Fruit fly (Drosophila melanogaster) whole organism, prepupa: Measurements from ENCODE around the gene eIF3e.

Source experiments
- CG10631 ChIP-seq: fragments of 200-800 bp; sonication (Bioruptor generic); optimal IDR thresholded peaks from 2 replicates; lab custom pipeline; 2016; ENCODE audit warnings: missing biosample characterization, missing genetic modification characterization
- CG11902 ChIP-seq: fragments of 200-800 bp; sonication (Bioruptor generic); optimal IDR thresholded peaks from 3 replicates; lab custom pipeline; 2016; ENCODE audit warnings: missing biosample characterization, missing genetic modification characterization
- CG15336 ChIP-seq: fragments of 200-800 bp; sonication (Bioruptor generic); IDR thresholded peaks from 2 replicates; pipeline ENCODE4 v1.3.6; 2022; ENCODE audit warnings: missing biosample characterization, missing genetic modification characterization
- CG1621 ChIP-seq: fragments of 200-800 bp; sonication (Bioruptor generic); optimal IDR thresholded peaks from 3 replicates; lab custom pipeline; 2018; ENCODE audit warnings: missing biosample characterization, mild to moderate bottlenecking, missing genetic modification characterization
- CG31627 ChIP-seq: fragments of 200-800 bp; sonication (Bioruptor generic); optimal IDR thresholded peaks from 3 replicates; lab custom pipeline; 2016; ENCODE audit warnings: missing biosample characterization, missing genetic modification characterization
- CG6808 ChIP-seq: fragments of 200-800 bp; sonication (Bioruptor generic); optimal IDR thresholded peaks from 3 replicates; lab custom pipeline; 2017; ENCODE audit warnings: missing biosample characterization, missing genetic modification characterization, mild to moderate bottlenecking, moderate library complexity, missing genetic modification reagents
- CG6854 ChIP-seq: fragments of 200-800 bp; sonication (Bioruptor generic); optimal IDR thresholded peaks from 2 replicates; lab custom pipeline; 2017; ENCODE audit warnings: missing biosample characterization, mild to moderate bottlenecking, missing genetic modification characterization
- CG8319 ChIP-seq: fragments of 200-800 bp; sonication (Bioruptor generic); optimal IDR thresholded peaks from 3 replicates; lab custom pipeline; 2016; ENCODE audit warnings: missing biosample characterization, missing genetic modification characterization
- Gug ChIP-seq: fragments of 200-800 bp; sonication (Bioruptor generic); IDR thresholded peaks from 2 replicates; pipeline ENCODE4 v1.3.6; 2022; ENCODE audit warnings: missing biosample characterization, missing genetic modification characterization
- Lpt ChIP-seq: fragments of 200-800 bp; sonication (Bioruptor generic); optimal IDR thresholded peaks from 3 replicates; lab custom pipeline; 2016; ENCODE audit warnings: missing biosample characterization, missing genetic modification characterization
- Sox102F ChIP-seq: fragments of 200-800 bp; sonication (Bioruptor generic); optimal IDR thresholded peaks from 2 replicates; lab custom pipeline; 2016; ENCODE audit warnings: missing biosample characterization, mild to moderate bottlenecking, missing genetic modification characterization
- cyc ChIP-seq: fragments of 200-800 bp; sonication (Bioruptor generic); optimal IDR thresholded peaks from 3 replicates; lab custom pipeline; 2016; ENCODE audit warnings: missing biosample characterization, missing genetic modification characterization
- dsx ChIP-seq: fragments of 200-800 bp; optimal IDR thresholded peaks from 3 replicates; lab custom pipeline; 2019; ENCODE audit warnings: missing biosample characterization, mild to moderate bottlenecking, missing genetic modification characterization, moderate library complexity; ENCODE audit not compliant: poor library complexity, severe bottlenecking

- TF ChIP-seq Lpt (GFP tag; lab: Kevin White, UChicago) (no peak), CG1621 (no peak), Sox102F (no peak), CG10631 (GFP tag; lab: Kevin White, UChicago) (peak; percentile 59), CG8319 (GFP tag; lab: Kevin White, UChicago) (no peak), CG11902 (GFP tag; lab: Kevin White, UChicago) (peak; percentile 23), dsx (GFP tag; lab: Kevin White, UChicago) (peak; percentile 37), CG6808 (GFP tag; lab: Kevin White, UChicago) (peak; percentile 48), Gug (GFP tag; lab: Robert Waterston, UW) (no peak), CG15336 (GFP tag; lab: Robert Waterston, UW) (0 out of 2 replicates have a peak, but pooled peaks have one; percentile 18), cyc (peak; percentile 14), CG6854 (GFP tag; lab: Kevin White, UChicago) (no peak), CG31627 (GFP tag; lab: Kevin White, UChicago) (peak; percentile 44)
Measured at dm6 chr3L:16779704-16780173, 7.0 kb downstream of the eIF3e start, which contains the start of the genes mus302 and CG9705.
